Fruit fly (Drosophila melanogaster) whole organism, embryonic: ENCODE results near the gene trbl.
A peak's percentile ranks its signal among the peaks of the same experiment; 100 is the strongest.

Experiments used
- Aef1 ChIP-seq: fragments of 200-800 bp; sonication (Bioruptor generic); IDR thresholded peaks from 3 replicates; pipeline ENCODE4 v1.3.6; 2022; ENCODE audit warnings: missing biosample characterization, missing genetic modification characterization
- Bteb2 ChIP-seq: fragments of 200-800 bp; sonication (Bioruptor generic); optimal IDR thresholded peaks from 2 replicates; lab custom pipeline; 2016; ENCODE audit warnings: missing biosample characterization, missing genetic modification characterization
- CG10274 ChIP-seq: fragments of 200-800 bp; sonication (Bioruptor generic); optimal IDR thresholded peaks from 3 replicates; lab custom pipeline; 2017; ENCODE audit warnings: missing biosample characterization, mild to moderate bottlenecking, missing genetic modification characterization
- CG10543 ChIP-seq: fragments of 200-800 bp; sonication (Bioruptor generic); optimal IDR thresholded peaks from 3 replicates; lab custom pipeline; 2017; ENCODE audit warnings: missing biosample characterization, mild to moderate bottlenecking, missing genetic modification characterization, moderate library complexity
- CG10654 ChIP-seq: fragments of 200-800 bp; sonication (Bioruptor generic); optimal IDR thresholded peaks from 2 replicates; lab custom pipeline; 2016; ENCODE audit warnings: missing biosample characterization, missing genetic modification characterization
- CG11504 ChIP-seq: fragments of 200-800 bp; sonication (Bioruptor generic); optimal IDR thresholded peaks from 3 replicates; lab custom pipeline; 2019; ENCODE audit warnings: missing biosample characterization, mild to moderate bottlenecking, missing genetic modification characterization, moderate library complexity
- CG12236 ChIP-seq: fragments of 200-800 bp; sonication (Bioruptor generic); optimal IDR thresholded peaks from 2 replicates; lab custom pipeline; 2016; ENCODE audit warnings: missing biosample characterization, missing genetic modification characterization
- CG13287 ChIP-seq: fragments of 200-800 bp; sonication (Bioruptor generic); IDR thresholded peaks from 2 replicates; pipeline ENCODE4 v1.3.6; 2022; ENCODE audit warnings: missing biosample characterization, missing genetic modification characterization; ENCODE audit not compliant: partially characterized antibody
- CG13894 ChIP-seq: fragments of 200-800 bp; sonication (Bioruptor generic); optimal IDR thresholded peaks from 3 replicates; lab custom pipeline; 2018; ENCODE audit warnings: missing biosample characterization, mild to moderate bottlenecking, missing genetic modification characterization, moderate library complexity
- CG17829 ChIP-seq: fragments of 200-800 bp; optimal IDR thresholded peaks from 2 replicates; lab custom pipeline; 2019; ENCODE audit warnings: missing biosample characterization, mild to moderate bottlenecking, missing genetic modification characterization, moderate library complexity
- CG2120 ChIP-seq: fragments of 200-800 bp; sonication (Bioruptor generic); optimal IDR thresholded peaks from 3 replicates; lab custom pipeline; 2016; ENCODE audit warnings: missing biosample characterization, missing genetic modification characterization
- CG2202 ChIP-seq: fragments of 200-800 bp; sonication (Bioruptor generic); optimal IDR thresholded peaks from 2 replicates; lab custom pipeline; 2018; ENCODE audit warnings: missing biosample characterization, mild to moderate bottlenecking, missing genetic modification characterization
- CG2889 ChIP-seq: fragments of 200-800 bp; sonication (Bioruptor generic); IDR thresholded peaks from 3 replicates; pipeline ENCODE4 v1.3.6; 2022; ENCODE audit warnings: missing biosample characterization, missing genetic modification characterization
- CG30020 ChIP-seq: fragments of 200-800 bp; optimal IDR thresholded peaks from 2 replicates; lab custom pipeline; 2019; ENCODE audit warnings: missing biosample characterization, mild to moderate bottlenecking, missing genetic modification characterization, moderate library complexity
- CG3281 ChIP-seq: fragments of 200-800 bp; sonication (Bioruptor generic); optimal IDR thresholded peaks from 3 replicates; lab custom pipeline; 2017; ENCODE audit warnings: missing biosample characterization, mild to moderate bottlenecking, missing genetic modification characterization
- CG4328 ChIP-seq: fragments of 200-800 bp; sonication (Bioruptor generic); optimal IDR thresholded peaks from 3 replicates; lab custom pipeline; 2017; ENCODE audit warnings: missing biosample characterization, missing genetic modification reagents, missing genetic modification characterization
- CG4617 ChIP-seq: fragments of 200-800 bp; sonication (Bioruptor generic); optimal IDR thresholded peaks from 3 replicates; lab custom pipeline; 2016; ENCODE audit warnings: missing biosample characterization, missing genetic modification characterization, borderline replicate concordance
- CG4707 ChIP-seq: fragments of 200-800 bp; sonication (Bioruptor generic); optimal IDR thresholded peaks from 2 replicates; lab custom pipeline; 2018; ENCODE audit warnings: missing biosample characterization, mild to moderate bottlenecking, missing genetic modification characterization, moderate library complexity
- CG4730 ChIP-seq: fragments of 200-800 bp; sonication (Bioruptor generic); IDR thresholded peaks from 2 replicates; pipeline ENCODE4 v1.3.6; 2022; ENCODE audit warnings: missing biosample characterization, missing genetic modification characterization
- CG5245 ChIP-seq: fragments of 200-800 bp; sonication (Bioruptor generic); optimal IDR thresholded peaks from 3 replicates; lab custom pipeline; 2016; ENCODE audit warnings: missing biosample characterization, missing genetic modification characterization
- CG6175 ChIP-seq: fragments of 200-800 bp; sonication (Bioruptor generic); IDR thresholded peaks from 3 replicates; pipeline ENCODE4 v1.3.6; 2022; ENCODE audit warnings: missing biosample characterization, missing genetic modification characterization
- CG6791 ChIP-seq: fragments of 200-800 bp; sonication (Bioruptor generic); IDR thresholded peaks from 3 replicates; pipeline ENCODE4 v1.3.6; 2022; ENCODE audit warnings: missing biosample characterization, missing genetic modification characterization; ENCODE audit not compliant: partially characterized antibody
- CG8478 ChIP-seq: fragments of >200 bp; optimal IDR thresholded peaks from 2 replicates; lab custom pipeline; 2018
- CTCF ChIP-seq: fragments of 200-800 bp; sonication (Bioruptor generic); optimal IDR thresholded peaks from 2 replicates; lab custom pipeline; 2017; ENCODE audit warnings: missing biosample characterization, mild to moderate bottlenecking, missing genetic modification characterization, moderate library complexity
- Dll ChIP-seq: fragments of 200-800 bp; sonication (Bioruptor generic); IDR thresholded peaks from 4 replicates; pipeline ENCODE4 v1.3.6; 2022; ENCODE audit warnings: missing biosample characterization, missing genetic modification characterization; ENCODE audit not compliant: partially characterized antibody
- Eip74EF ChIP-seq, 2 experiments: fragments of 200-800 bp in 1 of 2; fragments of >200 bp in 1 of 2; sonication (Bioruptor generic) in 1 of 2; optimal IDR thresholded peaks; 2 replicates each; lab custom pipeline; 2017 to 2019; ENCODE audit warnings: missing biosample characterization in 2 of 2, missing genetic modification characterization in 2 of 2, mild to moderate bottlenecking in 1 of 2, moderate library complexity in 1 of 2
- Fer2 ChIP-seq: fragments of 200-800 bp; sonication (Bioruptor generic); optimal IDR thresholded peaks from 2 replicates; lab custom pipeline; 2018; ENCODE audit warnings: missing biosample characterization, mild to moderate bottlenecking, missing genetic modification characterization, moderate library complexity
- Hr51 ChIP-seq, 2 experiments: fragments of 200-800 bp; sonication (Bioruptor generic); optimal IDR thresholded peaks; 2 replicates in 1 of 2; 3 replicates in 1 of 2; lab custom pipeline; 2016 to 2018; ENCODE audit warnings: missing biosample characterization in 2 of 2, missing genetic modification characterization in 2 of 2, mild to moderate bottlenecking in 1 of 2, moderate library complexity in 1 of 2
- Hsf ChIP-seq: fragments of 200-800 bp; sonication (Bioruptor generic); optimal IDR thresholded peaks from 3 replicates; lab custom pipeline; 2016; ENCODE audit warnings: missing biosample characterization, missing genetic modification characterization
- Mes4 ChIP-seq: fragments of 200-800 bp; sonication (Bioruptor generic); optimal IDR thresholded peaks from 2 replicates; lab custom pipeline; 2016; ENCODE audit warnings: missing biosample characterization, missing genetic modification characterization
- Myb ChIP-seq: fragments of 200-800 bp; sonication (Bioruptor generic); optimal IDR thresholded peaks from 2 replicates; lab custom pipeline; 2016; ENCODE audit warnings: missing biosample characterization, missing genetic modification characterization
- NFAT ChIP-seq: fragments of 200-800 bp; sonication (Bioruptor generic); IDR thresholded peaks from 2 replicates; pipeline ENCODE4 v1.3.6; 2022; ENCODE audit warnings: missing biosample characterization, missing genetic modification characterization
- Optix ChIP-seq: fragments of 200-800 bp; sonication (Bioruptor generic); IDR thresholded peaks from 3 replicates; pipeline ENCODE4 v1.3.6; 2022; ENCODE audit warnings: missing biosample characterization, missing genetic modification characterization
- Ptx1 ChIP-seq: fragments of 200-800 bp; sonication (Bioruptor generic); IDR thresholded peaks from 2 replicates; pipeline ENCODE4 v1.3.6; 2022; ENCODE audit warnings: missing biosample characterization, missing genetic modification characterization
- Rx ChIP-seq: fragments of 200-800 bp; sonication (Bioruptor generic); IDR thresholded peaks from 2 replicates; pipeline ENCODE4 v1.3.6; 2022; ENCODE audit warnings: missing biosample characterization, missing genetic modification characterization
- Usf ChIP-seq: fragments of 200-800 bp; sonication (Bioruptor generic); optimal IDR thresholded peaks from 2 replicates; lab custom pipeline; 2017; ENCODE audit warnings: missing genotype, missing biosample characterization, missing genetic modification characterization
- Xbp1 ChIP-seq: fragments of 200-800 bp; sonication (Bioruptor generic); optimal IDR thresholded peaks from 3 replicates; lab custom pipeline; 2016; ENCODE audit warnings: missing biosample characterization, mild to moderate bottlenecking, missing genetic modification characterization
- ap ChIP-seq: fragments of 200-800 bp; sonication (Bioruptor generic); IDR thresholded peaks from 2 replicates; pipeline ENCODE4 v1.3.6; 2022; ENCODE audit warnings: missing biosample characterization, missing genetic modification characterization
- az2 ChIP-seq: fragments of 200-800 bp; sonication (Bioruptor generic); optimal IDR thresholded peaks from 3 replicates; lab custom pipeline; 2016; ENCODE audit warnings: missing biosample characterization, missing genetic modification characterization
- bcd ChIP-seq: fragments of 200-800 bp; sonication (Bioruptor generic); optimal IDR thresholded peaks from 2 replicates; lab custom pipeline; 2017; ENCODE audit warnings: missing biosample characterization, mild to moderate bottlenecking, missing genetic modification characterization
- crol ChIP-seq: fragments of 200-800 bp; sonication (Bioruptor generic); IDR thresholded peaks from 2 replicates; pipeline ENCODE4 v1.3.6; 2022; ENCODE audit warnings: missing biosample characterization, missing genetic modification characterization
- crp ChIP-seq, 2 experiments: fragments of 200-800 bp; sonication (Bioruptor generic); optimal IDR thresholded peaks; 2 replicates in 1 of 2; 3 replicates in 1 of 2; lab custom pipeline; 2017; ENCODE audit warnings: missing biosample characterization in 2 of 2, missing genetic modification characterization in 2 of 2, mild to moderate bottlenecking in 1 of 2, moderate library complexity in 1 of 2
- h ChIP-seq: fragments of >200 bp; optimal IDR thresholded peaks from 2 replicates; lab custom pipeline; 2017
- her ChIP-seq: fragments of 200-800 bp; sonication (Bioruptor generic); optimal IDR thresholded peaks from 2 replicates; lab custom pipeline; 2016; ENCODE audit warnings: missing biosample characterization, missing genetic modification characterization
- lab ChIP-seq: fragments of 200-800 bp; sonication (Bioruptor generic); optimal IDR thresholded peaks from 3 replicates; lab custom pipeline; 2017; ENCODE audit warnings: missing biosample characterization, missing genetic modification characterization, mild to moderate bottlenecking, moderate library complexity, missing genetic modification reagents
- mirr ChIP-seq: fragments of 200-800 bp; sonication (Bioruptor generic); optimal IDR thresholded peaks from 3 replicates; lab custom pipeline; 2018; ENCODE audit warnings: missing biosample characterization, mild to moderate bottlenecking, missing genetic modification characterization
- nau ChIP-seq: fragments of 200-800 bp; sonication (Bioruptor generic); optimal IDR thresholded peaks from 3 replicates; lab custom pipeline; 2017; ENCODE audit warnings: missing biosample characterization, mild to moderate bottlenecking, missing genetic modification characterization, missing genetic modification reagents
- ssp ChIP-seq: fragments of 200-800 bp; sonication (Bioruptor generic); IDR thresholded peaks from 2 replicates; pipeline ENCODE4 v1.3.6; 2022; ENCODE audit warnings: missing biosample characterization, missing genetic modification characterization
- wdn ChIP-seq: fragments of 200-800 bp; sonication (Bioruptor generic); IDR thresholded peaks from 2 replicates; pipeline ENCODE4 v1.3.6; 2022; ENCODE audit warnings: missing biosample characterization, missing genetic modification characterization
- yki ChIP-seq: fragments of >200 bp; optimal IDR thresholded peaks from 3 replicates; lab custom pipeline; 2018

trbl gene

DNA sequence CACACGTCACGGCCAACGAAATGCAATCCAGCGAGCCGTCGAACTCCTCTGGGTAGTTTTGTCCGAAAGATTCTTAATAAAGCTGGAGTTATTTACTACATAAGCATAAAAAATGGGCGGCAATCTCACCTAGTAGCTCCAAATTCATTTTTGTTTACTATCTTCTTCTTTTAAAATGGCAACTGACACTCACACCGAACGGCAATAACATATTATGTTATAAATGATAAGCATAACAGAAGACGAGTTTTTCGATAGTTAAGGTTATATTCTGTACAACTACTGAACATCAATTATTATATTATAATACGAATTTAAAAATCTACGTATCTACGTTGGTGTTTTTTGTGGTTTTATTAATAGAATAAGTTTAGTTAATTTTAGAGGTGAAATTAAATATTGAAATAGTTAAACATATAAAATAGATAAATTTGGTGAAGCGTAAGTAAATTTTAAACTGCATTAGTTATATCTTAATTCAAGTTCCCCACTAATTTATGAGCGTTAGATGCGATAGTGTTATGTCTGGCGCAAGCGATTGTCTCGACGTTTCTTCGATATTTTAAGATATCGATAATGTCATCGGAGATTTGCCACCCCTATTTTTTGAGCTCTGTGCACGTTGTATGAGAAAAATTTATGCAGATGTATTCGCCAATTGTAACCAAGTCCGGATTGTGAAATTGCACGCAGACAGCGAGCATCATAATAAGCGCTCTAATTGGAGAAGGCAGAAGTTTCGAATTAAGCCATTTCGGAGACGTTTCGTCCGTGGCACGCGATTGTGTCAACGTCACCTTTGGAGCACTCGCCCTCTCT lies 53.4 kb downstream of the trbl start, which contains the start of the genes Rbbp5 and eRF1 (continued):
- peak in 1 of 2 experiments; percentile 3 for TF ChIP-seq Eip74EF (GFP tag; optimal IDR thresholded peaks at IDR 0.05; lab: Kevin White, UChicago)
- peak; percentile 88 for TF ChIP-seq Aef1 (GFP tag; lab: Robert Waterston, UW)
- TF ChIP-seq Dll (GFP tag; lab: Robert Waterston, UW) = peak; percentile 93
- peak; percentile 58 for TF ChIP-seq Fer2 (tag; lab: Kevin White, UChicago)
- no peak for TF ChIP-seq h
- no peak for TF ChIP-seq crol (GFP tag; lab: Robert Waterston, UW)
- peak; percentile 83 for TF ChIP-seq NFAT (GFP tag; lab: Robert Waterston, UW)
- peak; percentile 81 for TF ChIP-seq Ptx1 (GFP tag; lab: Robert Waterston, UW)
- no peak for TF ChIP-seq CG12236 (GFP tag; lab: Kevin White, UChicago)
- TF ChIP-seq Hsf (GFP tag; lab: Kevin White, UChicago) = peak; percentile 68
- TF ChIP-seq bcd (GFP tag; lab: Kevin White, UChicago) = peak; percentile 70
- peak; percentile 73 for TF ChIP-seq CG10654 (GFP tag; lab: Kevin White, UChicago)
- no peak for TF ChIP-seq Usf
- no peak for TF ChIP-seq CG11504 (tag; lab: Kevin White, UChicago)
- peak; percentile 94 for TF ChIP-seq CG6791
- TF ChIP-seq CG5245 (GFP tag; lab: Kevin White, UChicago) = peak; percentile 52
- TF ChIP-seq mirr (GFP tag; lab: Kevin White, UChicago) = no peak
- peak; percentile 30 for TF ChIP-seq CG3281 (GFP tag; lab: Kevin White, UChicago)
- TF ChIP-seq Xbp1 (GFP tag; lab: Kevin White, UChicago) = peak; percentile 89
- TF ChIP-seq CG4707 = no peak
- TF ChIP-seq ssp (GFP tag; lab: Robert Waterston, UW) = no peak; the same call in 1 of the 2 replicates
- peak in 1 of 2 experiments; percentile 17 for TF ChIP-seq crp (GFP tag; optimal IDR thresholded peaks at IDR 0.05; lab: Kevin White, UChicago)
- peak; percentile 86 for TF ChIP-seq CG13287 (GFP tag; lab: Robert Waterston, UW)
- peak; percentile 66 for TF ChIP-seq wdn (GFP tag; lab: Robert Waterston, UW)
- TF ChIP-seq Myb (GFP tag; lab: Kevin White, UChicago) = peak; percentile 18
- no peak for TF ChIP-seq CG2889
- peak; percentile 63 for TF ChIP-seq ap (GFP tag; lab: Robert Waterston, UW)
- TF ChIP-seq Mes4 = peak; percentile 40
- TF ChIP-seq CG8478 (lab: Kevin White, UChicago) = no peak
- TF ChIP-seq CG4730 (GFP tag; lab: Robert Waterston, UW) = peak; percentile 75
- no peak for TF ChIP-seq CTCF (GFP tag; lab: Kevin White, UChicago)
- peak; percentile 66; the same call in 2 of the 3 replicates for TF ChIP-seq Optix (GFP tag; lab: Robert Waterston, UW)
- no peak for TF ChIP-seq CG10274 (GFP tag; lab: Kevin White, UChicago)
- TF ChIP-seq yki = no peak
- peak; percentile 10 for TF ChIP-seq CG4328 (GFP tag; lab: Kevin White, UChicago)
- TF ChIP-seq CG30020 (tag; lab: Kevin White, UChicago) = peak; percentile 74
- peak; percentile 7 for TF ChIP-seq her
- TF ChIP-seq CG17829 (tag; lab: Kevin White, UChicago) = peak; percentile 79
- no peak for TF ChIP-seq CG6175 (GFP tag; lab: Robert Waterston, UW)
- peak; percentile 71 for TF ChIP-seq az2 (GFP tag; lab: Kevin White, UChicago)
- TF ChIP-seq nau (GFP tag; lab: Kevin White, UChicago) = no peak
- TF ChIP-seq lab (GFP tag; lab: Kevin White, UChicago) = peak; percentile 74
- TF ChIP-seq CG4617 = peak; percentile 83
- peak; percentile 39 to 68 for TF ChIP-seq Hr51 (GFP tag; optimal IDR thresholded peaks at IDR 0.05; lab: Kevin White, UChicago)
- peak; percentile 87 for TF ChIP-seq CG2120 (GFP tag; lab: Kevin White, UChicago)
- TF ChIP-seq CG2202 = no peak
- TF ChIP-seq CG13894 (tag; lab: Kevin White, UChicago) = peak; percentile 72
- TF ChIP-seq Bteb2 (GFP tag; lab: Kevin White, UChicago) = peak; percentile 58
- TF ChIP-seq Rx (GFP tag; lab: Robert Waterston, UW) = peak; percentile 56; the same call in 1 of the 2 replicates
- TF ChIP-seq CG10543 = peak; percentile 68
